Worm (Caenorhabditis elegans) whole organism, L4 larva: Measurements from ENCODE around the gene ZK688.12.
A peak's percentile ranks its signal among the peaks of the same experiment; 100 is the strongest.

Experiments
- F49E8.2 ChIP-seq: sonication (generic microtip); optimal IDR thresholded peaks from 2 replicates; lab custom pipeline; 2016; ENCODE audit warnings: missing compliant biosample characterization, mild to moderate bottlenecking, missing genetic modification characterization, borderline replicate concordance
- R02D3.7 ChIP-seq: fragments of 150-350 bp; sonication (generic microtip); optimal IDR thresholded peaks from 3 replicates; lab custom pipeline; 2014; ENCODE audit warnings: missing biosample characterization, missing genetic modification characterization
- ZK546.5 ChIP-seq, 2 experiments: sonication (generic microtip); optimal IDR thresholded peaks; 2 replicates each; lab custom pipeline; 2017; ENCODE audit warnings: missing biosample characterization in 2 of 2, missing genetic modification characterization in 2 of 2
- aha-1 ChIP-seq: fragments of 150-350 bp; peaks from one replicate; lab custom pipeline; 2014; ENCODE audit warnings: missing biosample characterization, missing genetic modification characterization
- ama-1 ChIP-seq: fragments of 150-350 bp; optimal IDR thresholded peaks from 2 replicates; lab custom pipeline; 2014; ENCODE audit warnings: inconsistent platforms, mixed read lengths
- arid-1 ChIP-seq: fragments of 200-800 bp; sonication (Bioruptor generic); conservative IDR thresholded peaks from 2 replicates; pipeline ENCODE4 v1.3.6; 2022; ENCODE audit warnings: missing genetic modification reagents, missing genetic modification characterization, missing compliant biosample characterization
- attf-4 ChIP-seq: sonication (generic microtip); optimal IDR thresholded peaks from 3 replicates; lab custom pipeline; 2017; ENCODE audit warnings: missing biosample characterization, missing genetic modification characterization
- ceh-20 ChIP-seq: fragments of 200-800 bp; sonication (Bioruptor generic); IDR thresholded peaks from 2 replicates; pipeline ENCODE4 v1.3.6; 2022; ENCODE audit warnings: missing genetic modification reagents, missing genetic modification characterization, missing compliant biosample characterization
- ceh-82 ChIP-seq: sonication (generic microtip); optimal IDR thresholded peaks from 2 replicates; lab custom pipeline; 2017; ENCODE audit warnings: missing biosample characterization, missing genetic modification characterization
- cey-2 ChIP-seq: sonication (generic microtip); optimal IDR thresholded peaks from 3 replicates; lab custom pipeline; 2017; ENCODE audit warnings: missing genetic modification characterization, mild to moderate bottlenecking, missing compliant biosample characterization, antibody characterized with exemption, borderline replicate concordance; ENCODE audit not compliant: insufficient read depth
- daf-16 ChIP-seq, 3 experiments: sonication (generic microtip); optimal IDR thresholded peaks; 2 replicates each; lab custom pipeline; 2016 to 2017; ENCODE audit warnings: missing genetic modification characterization in 3 of 3, missing genetic modification reagents in 3 of 3, mild to moderate bottlenecking in 2 of 3, missing compliant biosample characterization in 2 of 3, missing biosample characterization in 1 of 3, moderate library complexity in 1 of 3
- daf-8 ChIP-seq: fragments of 200-800 bp; sonication (Bioruptor generic); IDR thresholded peaks from 2 replicates; pipeline ENCODE4 v1.3.6; 2022; ENCODE audit warnings: missing genetic modification characterization, missing compliant biosample characterization
- dmd-6 ChIP-seq: fragments of 200-800 bp; sonication (Bioruptor generic); IDR thresholded peaks from 2 replicates; pipeline ENCODE4 v1.3.6; 2022; ENCODE audit warnings: missing genetic modification reagents, missing genetic modification characterization, missing compliant biosample characterization
- dpl-1 ChIP-seq: fragments of 150-350 bp; optimal IDR thresholded peaks from 2 replicates; lab custom pipeline; 2014; ENCODE audit warnings: missing biosample characterization, missing genetic modification reagents, missing genetic modification characterization
- dve-1 ChIP-seq: sonication (generic microtip); optimal IDR thresholded peaks from 2 replicates; lab custom pipeline; 2017; ENCODE audit warnings: antibody characterized with exemption, mild to moderate bottlenecking, missing genetic modification characterization, missing compliant biosample characterization; ENCODE audit not compliant: insufficient read depth
- egl-27 ChIP-seq: sonication (generic microtip); optimal IDR thresholded peaks from 3 replicates; lab custom pipeline; 2017; ENCODE audit warnings: missing biosample characterization, missing genetic modification reagents, missing genetic modification characterization
- fkh-10 ChIP-seq: fragments of 150-350 bp; optimal IDR thresholded peaks from 2 replicates; lab custom pipeline; 2014; ENCODE audit warnings: missing biosample characterization, missing genetic modification reagents, missing genetic modification characterization
- gei-8 ChIP-seq: fragments of 200-800 bp; sonication (Bioruptor generic); optimal IDR thresholded peaks from 2 replicates; lab custom pipeline; 2018; ENCODE audit warnings: mild to moderate bottlenecking, missing genetic modification characterization, missing compliant biosample characterization
- hmg-1.1 ChIP-seq: fragments of 200-800 bp; sonication (Bioruptor generic); IDR thresholded peaks from 2 replicates; pipeline ENCODE4 v1.3.6; 2022; ENCODE audit warnings: missing genetic modification reagents, missing genetic modification characterization, missing compliant biosample characterization
- lin-38 ChIP-seq: fragments of 200-800 bp; sonication (Bioruptor generic); IDR thresholded peaks from 2 replicates; pipeline ENCODE4 v1.3.6; 2022; ENCODE audit warnings: missing genetic modification reagents, missing genetic modification characterization, missing compliant biosample characterization
- lin-39 ChIP-seq: fragments of 150-350 bp; optimal IDR thresholded peaks from 2 replicates; lab custom pipeline; 2014; ENCODE audit warnings: missing biosample characterization, missing genetic modification reagents, missing genetic modification characterization
- mep-1 ChIP-seq: fragments of 150-350 bp; sonication (generic microtip); optimal IDR thresholded peaks from 3 replicates; lab custom pipeline; 2014; ENCODE audit warnings: missing biosample characterization, missing genetic modification characterization
- nhr-237 ChIP-seq: sonication (generic microtip); optimal IDR thresholded peaks from 2 replicates; lab custom pipeline; 2017; ENCODE audit warnings: missing biosample characterization, missing genetic modification characterization
- nhr-25 ChIP-seq: sonication (generic microtip); optimal IDR thresholded peaks from 2 replicates; lab custom pipeline; 2017; ENCODE audit warnings: missing genetic modification characterization, mild to moderate bottlenecking, missing compliant biosample characterization, antibody characterized with exemption, moderate library complexity, borderline replicate concordance; ENCODE audit not compliant: insufficient read depth
- nhr-76 ChIP-seq: fragments of 150-350 bp; optimal IDR thresholded peaks from 2 replicates; lab custom pipeline; 2014; ENCODE audit warnings: missing biosample characterization, missing genetic modification characterization
- pqm-1 ChIP-seq: sonication (generic microtip); optimal IDR thresholded peaks from 2 replicates; lab custom pipeline; 2017; ENCODE audit warnings: missing biosample characterization, missing genetic modification characterization
- rbr-2 ChIP-seq: sonication (generic microtip); optimal IDR thresholded peaks from 2 replicates; lab custom pipeline; 2016; ENCODE audit warnings: missing genotype, missing genetic modification characterization, missing compliant biosample characterization
- snpc-1.2 ChIP-seq: fragments of 200-800 bp; sonication (Bioruptor generic); IDR thresholded peaks from 2 replicates; pipeline ENCODE4 v1.3.6; 2022; ENCODE audit warnings: missing genetic modification reagents, missing genetic modification characterization, missing compliant biosample characterization
- spr-3 ChIP-seq: fragments of 200-800 bp; sonication (Bioruptor generic); optimal IDR thresholded peaks from 2 replicates; lab custom pipeline; 2018; ENCODE audit warnings: mild to moderate bottlenecking, missing genetic modification characterization, missing compliant biosample characterization
- unc-130 ChIP-seq: sonication (generic microtip); optimal IDR thresholded peaks from 2 replicates; lab custom pipeline; 2016; ENCODE audit warnings: missing genetic modification reagents, missing genetic modification characterization, missing compliant biosample characterization
- zag-1 ChIP-seq: fragments of 150-350 bp; optimal IDR thresholded peaks from 2 replicates; lab custom pipeline; 2014; ENCODE audit warnings: missing biosample characterization, missing genetic modification characterization
- zfp-2 ChIP-seq: sonication (generic microtip); optimal IDR thresholded peaks from 2 replicates; lab custom pipeline; 2016; ENCODE audit warnings: mild to moderate bottlenecking, missing genetic modification characterization, missing compliant biosample characterization
- ztf-7 ChIP-seq: fragments of 150-350 bp; optimal IDR thresholded peaks from 2 replicates; lab custom pipeline; 2014; ENCODE audit warnings: missing biosample characterization, missing genetic modification characterization

Gene ZK688.12

DNA sequence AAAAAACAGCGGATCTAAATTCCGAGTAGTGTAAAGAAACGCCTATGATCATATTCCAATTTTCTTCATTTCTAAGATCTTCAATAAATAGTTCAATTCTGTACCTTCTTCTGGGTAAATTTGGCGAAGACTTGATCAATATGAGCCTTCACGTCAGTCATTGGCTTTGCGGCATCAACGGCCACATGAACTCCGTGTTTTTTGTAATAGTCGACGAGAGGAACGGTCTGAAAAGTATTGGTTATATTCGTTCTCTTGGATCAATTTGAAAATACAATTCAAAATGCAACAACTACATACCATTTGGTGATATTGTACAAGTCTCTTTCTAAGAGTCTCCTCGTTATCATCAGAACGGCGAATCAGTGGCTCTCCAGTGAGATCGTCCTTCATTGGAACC, 37.1 kb upstream of the ZK688.12 start:
- TF ChIP-seq aha-1 (tag; lab: Kevin White, UChicago), result peak; percentile 92
- no peak for TF ChIP-seq spr-3
- TF ChIP-seq, all 104 proteins: peak for 1

DNA sequence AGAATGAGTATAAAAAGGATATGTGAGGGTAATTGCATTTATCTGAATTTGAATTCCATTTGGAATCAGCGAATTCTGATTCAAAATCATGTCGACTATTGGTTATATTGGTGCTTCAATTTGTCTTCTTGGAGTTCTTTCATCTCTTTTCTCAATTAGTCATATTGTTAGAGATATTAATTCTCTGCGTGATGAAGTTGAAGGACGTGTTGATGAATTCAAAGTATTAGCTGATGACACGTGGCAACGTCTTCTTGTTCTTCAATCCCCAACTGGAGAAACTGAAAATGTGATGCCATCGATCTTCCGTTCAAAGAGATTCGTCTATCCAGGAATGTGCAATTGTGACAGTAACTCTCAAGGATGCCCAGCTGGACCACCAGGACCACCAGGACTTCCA, 35.4 kb upstream of the ZK688.12 start, which contains the start of gene col-90:
Gene col-90 (plus strand): TSS at position 37 of the 400 bp plus-strand sequence.
- peak; percentile 75 for TF ChIP-seq aha-1 (tag; lab: Kevin White, UChicago)
- TF ChIP-seq gei-8 (GFP tag; lab: Kevin White, UChicago), result no peak
- peak; percentile 1 for TF ChIP-seq ama-1 (lab: Kevin White, UChicago)
- TF ChIP-seq, all 104 proteins: peak for 2

DNA sequence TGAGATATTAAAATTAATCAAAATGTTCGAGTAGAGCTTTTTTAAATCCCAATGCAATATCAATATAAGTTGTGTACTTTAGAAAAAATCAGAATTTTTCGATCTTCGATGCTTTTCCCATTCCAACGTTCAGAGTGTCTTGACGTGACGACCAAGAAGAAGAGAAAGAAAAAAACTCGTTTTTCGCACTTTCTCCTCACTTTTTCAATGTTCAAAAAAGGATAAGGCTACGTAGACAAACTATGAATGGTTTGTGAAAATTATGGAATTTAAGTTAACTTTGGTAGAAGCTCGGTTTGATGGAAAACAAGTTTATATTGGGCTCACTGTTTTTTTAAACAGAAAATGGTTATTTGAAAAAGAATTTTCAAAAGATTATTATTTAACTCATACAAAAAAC, 34.3 kb upstream of the ZK688.12 start:
- no peak for TF ChIP-seq nhr-76 (tag; lab: Kevin White, UChicago)
- TF ChIP-seq dpl-1 (GFP tag; lab: Kevin White, UChicago), result no peak
- TF ChIP-seq mep-1 (tag; lab: Kevin White, UChicago), result no peak
- no peak for TF ChIP-seq dmd-6 (GFP tag; lab: Robert Waterston, UW)
- TF ChIP-seq snpc-1.2 (GFP tag; lab: Robert Waterston, UW), result no peak
- no peak for TF ChIP-seq zfp-2 (tag; lab: Kevin White, UChicago)
- no peak for TF ChIP-seq ceh-20
- TF ChIP-seq gei-8 (GFP tag; lab: Kevin White, UChicago), result no peak
- no peak for TF ChIP-seq R02D3.7 (tag; lab: Kevin White, UChicago)
- no peak for TF ChIP-seq daf-8 (GFP tag; lab: Robert Waterston, UW)
- no peak for TF ChIP-seq lin-39
- TF ChIP-seq, all 104 proteins: peak for 0

DNA sequence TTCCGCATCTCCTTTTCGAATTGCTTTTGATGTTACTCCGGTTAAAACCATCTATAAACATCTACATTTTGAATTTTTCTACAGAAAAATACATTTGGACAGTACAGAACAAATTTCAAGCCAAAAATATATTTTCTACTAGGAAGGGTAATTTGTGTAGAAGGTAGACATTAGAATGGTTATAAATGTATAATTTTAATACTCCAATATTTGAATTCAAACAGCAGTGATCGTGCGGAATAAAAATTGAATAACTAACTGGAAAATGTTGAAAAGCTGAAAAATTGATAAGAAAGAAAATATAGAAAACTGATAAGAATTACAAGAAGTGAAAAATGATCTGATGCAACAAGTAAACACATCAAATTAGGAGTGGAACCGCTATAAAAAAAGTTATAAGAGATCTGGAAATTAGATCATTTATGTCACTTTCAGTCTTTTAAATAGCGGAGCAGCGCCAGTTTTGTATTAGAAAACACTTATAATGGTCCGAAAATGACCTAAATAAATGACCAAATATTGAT, 33.6 kb upstream of the ZK688.12 start, which contains the start of gene gsto-1:
Gene gsto-1 (minus strand): TSS at position 51 of the 524 bp plus-strand sequence.
- TF ChIP-seq dve-1 (tag; lab: Kevin White, UChicago) (peak; percentile 47), daf-16 (GFP tag; optimal IDR thresholded peaks at IDR 0.05; lab: Kevin White, UChicago) (no peak), daf-16 (tag; optimal IDR thresholded peaks at IDR 0.05; lab: Kevin White, UChicago) (peak; percentile 81), mep-1 (tag; lab: Kevin White, UChicago) (peak; percentile 40), pqm-1 (tag; lab: Kevin White, UChicago) (peak; percentile 21), ztf-7 (tag; lab: Kevin White, UChicago) (peak; percentile 89), nhr-25 (tag; lab: Kevin White, UChicago) (no peak), R02D3.7 (tag; lab: Kevin White, UChicago) (no peak)

DNA sequence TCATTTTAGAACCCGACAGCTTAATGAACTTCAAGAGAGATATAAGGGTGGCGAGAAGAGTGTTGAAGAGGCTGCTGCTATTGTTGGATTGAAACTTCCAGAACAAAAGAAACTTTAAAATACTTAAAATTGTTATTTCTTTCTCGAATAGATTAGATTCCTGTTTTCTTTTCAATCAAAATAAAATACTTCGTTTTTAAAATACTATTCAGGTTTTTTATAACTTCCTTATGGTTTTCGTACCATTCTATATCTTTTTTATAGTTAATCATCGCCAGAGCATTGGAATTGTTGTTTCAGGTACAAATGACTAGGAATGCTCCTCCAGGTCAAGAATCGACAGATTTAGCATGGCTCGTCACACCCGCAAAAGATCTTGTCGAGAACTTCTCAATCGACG, 28.0 kb upstream of the ZK688.12 start, which contains the start of gene kle-2:
Gene kle-2 (plus strand): TSS at position 301 of the 400 bp plus-strand sequence.
- TF ChIP-seq nhr-237 (tag; lab: Kevin White, UChicago), result no peak
- TF ChIP-seq hmg-1.1, result no peak
- TF ChIP-seq unc-130 (GFP tag; lab: Kevin White, UChicago), result no peak
- TF ChIP-seq lin-38 (GFP tag; lab: Robert Waterston, UW), result no peak
- TF ChIP-seq fkh-10 (GFP tag; lab: Kevin White, UChicago), result no peak
- no peak for TF ChIP-seq ZK546.5 (tag; optimal IDR thresholded peaks at IDR 0.05; lab: Kevin White, UChicago)
- TF ChIP-seq ceh-20, result no peak
- no peak for TF ChIP-seq cey-2 (tag; lab: Kevin White, UChicago)
- TF ChIP-seq ceh-82 (tag; lab: Kevin White, UChicago), result no peak
- TF ChIP-seq rbr-2, result no peak
- no peak for TF ChIP-seq attf-4 (tag; lab: Kevin White, UChicago)
- TF ChIP-seq zag-1 (tag; lab: Kevin White, UChicago), result no peak
- no peak for TF ChIP-seq F49E8.2 (tag; lab: Kevin White, UChicago)
- no peak for TF ChIP-seq egl-27
- no peak for TF ChIP-seq arid-1 (GFP tag; lab: Robert Waterston, UW)
- no peak for TF ChIP-seq dve-1 (tag; lab: Kevin White, UChicago)
- no peak for TF ChIP-seq daf-8 (GFP tag; lab: Robert Waterston, UW)
- TF ChIP-seq, all 104 proteins: peak for 0
